Worm (Caenorhabditis elegans) whole organism, midembryonic: ENCODE data around the gene T20G5.13.

Experiments
- T22C8.4 ChIP-seq: fragments of 200-800 bp; sonication (Bioruptor generic); IDR thresholded peaks from 2 replicates; pipeline ENCODE4 v1.3.6; 2022; ENCODE audit warnings: missing genetic modification characterization, missing compliant biosample characterization
- klf-2 ChIP-seq: fragments of 200-800 bp; sonication (Bioruptor generic); conservative IDR thresholded peaks from 2 replicates; pipeline ENCODE4 v1.3.6; 2022; ENCODE audit warnings: missing genetic modification reagents, missing genetic modification characterization, missing compliant biosample characterization
- med-1 ChIP-seq: sonication (generic microtip); optimal IDR thresholded peaks from 2 replicates; lab custom pipeline; 2017; ENCODE audit warnings: missing genetic modification characterization, mild to moderate bottlenecking, missing compliant biosample characterization, antibody characterized with exemption, missing genetic modification reagents; ENCODE audit not compliant: insufficient read depth
- ref-1 ChIP-seq: fragments of 200-800 bp; sonication (Bioruptor generic); conservative IDR thresholded peaks from 2 replicates; pipeline ENCODE4 v1.3.6; 2022; ENCODE audit warnings: missing genetic modification reagents, missing genetic modification characterization, missing compliant biosample characterization
- tab-1 ChIP-seq: fragments of 200-800 bp; sonication (Bioruptor generic); IDR thresholded peaks from 2 replicates; pipeline ENCODE4 v1.3.6; 2022; ENCODE audit warnings: missing genetic modification characterization, missing compliant biosample characterization
- ztf-29 ChIP-seq: fragments of 200-800 bp; sonication (Bioruptor generic); IDR thresholded peaks from 2 replicates; pipeline ENCODE4 v1.3.6; 2022; ENCODE audit warnings: missing genetic modification reagents, missing genetic modification characterization, missing compliant biosample characterization

ce11 chrIII:10211889-10212494, 10.9 kb upstream of the T20G5.13 start, which contains the start of the genes blos-1 and best-18:
- TF ChIP-seq T22C8.4 (GFP tag; lab: Robert Waterston, UW) (peak; percentile 51; the same call in 1 of the 2 replicates), tab-1 (GFP tag; lab: Robert Waterston, UW) (no peak), klf-2 (GFP tag; lab: Robert Waterston, UW) (no peak), ref-1 (GFP tag; lab: Robert Waterston, UW) (no peak), med-1 (GFP tag; lab: Kevin White, UChicago) (no peak), ztf-29 (GFP tag; lab: Robert Waterston, UW) (no peak)
